Fruit fly (Drosophila melanogaster): ENCODE measurements around the gene CG43056.

DNA sequence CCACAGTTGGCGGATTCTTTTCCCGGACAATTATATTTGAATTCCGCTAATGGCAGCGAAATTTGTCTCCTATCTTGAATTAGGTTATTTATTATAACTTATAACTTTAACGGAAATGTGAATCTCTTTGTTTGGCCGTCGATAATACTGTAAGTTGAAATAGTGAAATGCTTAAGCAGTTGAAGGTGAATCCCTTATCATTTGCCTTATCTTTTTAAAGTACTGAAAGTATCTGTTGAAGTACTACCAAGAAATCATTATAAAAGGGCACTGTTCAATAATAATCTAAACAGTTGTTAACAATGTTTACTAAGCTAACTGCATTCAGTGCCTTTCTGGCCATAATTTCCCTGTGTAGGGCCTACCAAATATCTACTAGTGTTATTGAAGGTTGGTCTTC is 26.7 kb upstream of the CG43056 start, which contains the start of gene CG43055:
- no peak for TF ChIP-seq CTCF (optimal IDR thresholded peaks at IDR 0.05)
- no peak for TF ChIP-seq CG8478 (optimal IDR thresholded peaks at IDR 0.05)
